Fruit fly (Drosophila melanogaster) whole organism, pupa: Measurements from ENCODE around the gene CG11964.

ENCODE experiments used
- CG10348 ChIP-seq: fragments of 200-800 bp; sonication (Bioruptor generic); IDR thresholded peaks from 2 replicates; pipeline ENCODE4 v1.3.6; 2022; ENCODE audit warnings: missing biosample characterization, missing genetic modification characterization
- CG12605 ChIP-seq: fragments of 200-800 bp; sonication (Bioruptor generic); IDR thresholded peaks from 2 replicates; pipeline ENCODE4 v1.3.6; 2022; ENCODE audit warnings: missing biosample characterization, missing genetic modification characterization
- CG13204 ChIP-seq: fragments of 200-800 bp; sonication (Bioruptor generic); optimal IDR thresholded peaks from 2 replicates; lab custom pipeline; 2018; ENCODE audit warnings: missing biosample characterization, mild to moderate bottlenecking, missing genetic modification characterization, moderate library complexity
- CG14655 ChIP-seq: fragments of 200-800 bp; sonication (Bioruptor generic); optimal IDR thresholded peaks from 3 replicates; lab custom pipeline; 2017; ENCODE audit warnings: mild to moderate bottlenecking, missing biosample characterization, missing genetic modification reagents, missing genetic modification characterization
- CG15710 ChIP-seq: fragments of 200-800 bp; sonication (Bioruptor generic); optimal IDR thresholded peaks from 2 replicates; lab custom pipeline; 2018; ENCODE audit warnings: missing biosample characterization, mild to moderate bottlenecking, missing genetic modification characterization, moderate library complexity
- CG17806 ChIP-seq: fragments of 200-800 bp; sonication (Bioruptor generic); optimal IDR thresholded peaks from 2 replicates; lab custom pipeline; 2018; ENCODE audit warnings: missing biosample characterization, mild to moderate bottlenecking, missing genetic modification characterization, moderate library complexity
- CG32121 ChIP-seq: fragments of 200-800 bp; sonication (Bioruptor generic); IDR thresholded peaks from 2 replicates; pipeline ENCODE4 v1.3.6; 2022; ENCODE audit warnings: missing biosample characterization, missing genetic modification characterization
- CG34367 ChIP-seq: fragments of 200-800 bp; sonication (Bioruptor generic); optimal IDR thresholded peaks from 2 replicates; lab custom pipeline; 2018; ENCODE audit warnings: missing biosample characterization, mild to moderate bottlenecking, missing genetic modification characterization
- CG4496 ChIP-seq: fragments of 200-800 bp; sonication (Bioruptor generic); IDR thresholded peaks from 3 replicates; pipeline ENCODE4 v1.3.6; 2022; ENCODE audit warnings: missing biosample characterization, missing genetic modification characterization
- CG8159 ChIP-seq: fragments of 200-800 bp; sonication (Bioruptor generic); optimal IDR thresholded peaks from 3 replicates; lab custom pipeline; 2018; ENCODE audit warnings: missing biosample characterization, mild to moderate bottlenecking, missing genetic modification characterization, moderate library complexity
- CG8301 ChIP-seq: fragments of 200-800 bp; sonication (Bioruptor generic); optimal IDR thresholded peaks from 2 replicates; lab custom pipeline; 2018; ENCODE audit warnings: missing biosample characterization, mild to moderate bottlenecking, missing genetic modification characterization
- CG9948 ChIP-seq: fragments of 200-800 bp; sonication (Bioruptor generic); optimal IDR thresholded peaks from 2 replicates; lab custom pipeline; 2018; ENCODE audit warnings: missing biosample characterization, mild to moderate bottlenecking, missing genetic modification characterization, moderate library complexity
- D1 ChIP-seq: fragments of 200-800 bp; sonication (Bioruptor generic); optimal IDR thresholded peaks from 2 replicates; lab custom pipeline; 2018; ENCODE audit warnings: missing biosample characterization, mild to moderate bottlenecking, missing genetic modification characterization, moderate library complexity
- EcR ChIP-seq: fragments of 200-800 bp; sonication (Bioruptor generic); optimal IDR thresholded peaks from 3 replicates; lab custom pipeline; 2019; ENCODE audit warnings: missing biosample characterization, missing genetic modification characterization, mild to moderate bottlenecking, moderate library complexity, missing genetic modification reagents
- Ets98B ChIP-seq: fragments of 200-800 bp; sonication (Bioruptor generic); IDR thresholded peaks from 2 replicates; pipeline ENCODE4 v1.3.6; 2022; ENCODE audit warnings: missing biosample characterization, missing genetic modification characterization
- Pif1A ChIP-seq: fragments of 200-800 bp; sonication (Bioruptor generic); optimal IDR thresholded peaks from 3 replicates; lab custom pipeline; 2016; ENCODE audit warnings: missing biosample characterization, missing genetic modification characterization
- Pif1B ChIP-seq: fragments of 200-800 bp; sonication (Bioruptor generic); optimal IDR thresholded peaks from 3 replicates; lab custom pipeline; 2016; ENCODE audit warnings: missing biosample characterization, missing genetic modification characterization
- Snoo ChIP-seq: fragments of 200-800 bp; sonication (Bioruptor generic); optimal IDR thresholded peaks from 3 replicates; lab custom pipeline; 2017; ENCODE audit warnings: missing biosample characterization, mild to moderate bottlenecking, missing genetic modification characterization, inconsistent platforms
- fd96Ca ChIP-seq: fragments of 200-800 bp; sonication (Bioruptor generic); IDR thresholded peaks from 3 replicates; pipeline ENCODE4 v1.3.6; 2022; ENCODE audit warnings: missing biosample characterization, missing genetic modification characterization
- gl ChIP-seq: fragments of 200-800 bp; sonication (Bioruptor generic); optimal IDR thresholded peaks from 2 replicates; lab custom pipeline; 2018; ENCODE audit warnings: missing biosample characterization, mild to moderate bottlenecking, missing genetic modification characterization
- rn ChIP-seq: fragments of 200-800 bp; sonication (Bioruptor generic); IDR thresholded peaks from 2 replicates; pipeline ENCODE4 v1.3.6; 2022; ENCODE audit warnings: missing biosample characterization, missing genetic modification characterization

The CG11964 gene

dm6 chr3R:8956333-8956732, 11.5 kb upstream of the CG11964 start:
- TF ChIP-seq Ets98B (GFP tag; lab: Robert Waterston, UW) (no peak), D1 (tag; lab: Kevin White, UChicago) (no peak), CG4496 (GFP tag; lab: Robert Waterston, UW) (no peak), CG34367 (tag; lab: Kevin White, UChicago) (no peak), CG10348 (no peak), Pif1B (GFP tag; lab: Kevin White, UChicago) (no peak), CG8159 (tag; lab: Kevin White, UChicago) (no peak), CG12605 (GFP tag; lab: Robert Waterston, UW) (no peak), CG15710 (no peak), fd96Ca (GFP tag; lab: Robert Waterston, UW) (no peak), CG9948 (tag; lab: Kevin White, UChicago) (no peak), CG17806 (tag; lab: Kevin White, UChicago) (no peak), CG14655 (GFP tag; lab: Kevin White, UChicago) (no peak), Snoo (tag; lab: Kevin White, UChicago) (no peak), CG32121 (GFP tag; lab: Robert Waterston, UW) (no peak), CG8301 (tag; lab: Kevin White, UChicago) (no peak), gl (tag; lab: Kevin White, UChicago) (no peak), Pif1A (no peak), CG13204 (GFP tag; lab: Kevin White, UChicago) (no peak), EcR (GFP tag; lab: Kevin White, UChicago) (no peak)

DNA sequence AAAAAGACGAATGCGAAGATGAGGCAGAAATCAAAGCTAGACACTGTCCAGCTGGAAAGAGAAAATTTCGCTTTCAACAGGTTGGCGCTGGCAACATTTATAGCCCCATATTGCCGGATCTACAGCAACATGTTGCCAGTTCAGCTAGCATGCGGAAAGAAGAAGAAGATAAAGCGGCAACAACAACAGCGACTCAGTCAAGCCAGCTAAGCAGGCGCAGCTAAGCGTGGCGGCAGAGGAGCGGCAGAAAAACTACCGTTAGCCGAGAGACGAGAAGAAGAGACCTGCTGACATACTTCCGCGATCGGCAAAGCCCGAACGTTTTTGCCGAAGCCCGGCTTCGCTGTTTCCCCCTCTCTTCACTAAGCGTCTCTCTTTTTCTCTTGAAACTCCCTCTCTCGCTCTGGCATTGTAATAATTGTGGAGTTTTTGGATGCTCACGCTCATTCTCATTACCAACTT, 10.6 kb upstream of the CG11964 start:
- no peak for TF ChIP-seq CG10348
- TF ChIP-seq CG4496 (GFP tag; lab: Robert Waterston, UW), result peak; percentile 54; the same call in 1 of the 3 replicates
- TF ChIP-seq CG13204 (GFP tag; lab: Kevin White, UChicago), result peak; percentile 37
- no peak for TF ChIP-seq rn (GFP tag; lab: Robert Waterston, UW)
- no peak for TF ChIP-seq CG14655 (GFP tag; lab: Kevin White, UChicago)
- TF ChIP-seq Snoo (tag; lab: Kevin White, UChicago), result no peak
- TF ChIP-seq Pif1B (GFP tag; lab: Kevin White, UChicago), result no peak
- peak; percentile 34 for TF ChIP-seq EcR (GFP tag; lab: Kevin White, UChicago)
- peak; percentile 43; the same call in 1 of the 2 replicates for TF ChIP-seq Ets98B (GFP tag; lab: Robert Waterston, UW)

- peak; percentile 17 for TF ChIP-seq CG8159 (tag; lab: Kevin White, UChicago)
- peak; percentile 26 for TF ChIP-seq CG8301 (tag; lab: Kevin White, UChicago)
- TF ChIP-seq Pif1B (GFP tag; lab: Kevin White, UChicago), result no peak
Observed at dm6 chr3R:8954515-8955358, 9.9 kb upstream of the CG11964 start.

DNA sequence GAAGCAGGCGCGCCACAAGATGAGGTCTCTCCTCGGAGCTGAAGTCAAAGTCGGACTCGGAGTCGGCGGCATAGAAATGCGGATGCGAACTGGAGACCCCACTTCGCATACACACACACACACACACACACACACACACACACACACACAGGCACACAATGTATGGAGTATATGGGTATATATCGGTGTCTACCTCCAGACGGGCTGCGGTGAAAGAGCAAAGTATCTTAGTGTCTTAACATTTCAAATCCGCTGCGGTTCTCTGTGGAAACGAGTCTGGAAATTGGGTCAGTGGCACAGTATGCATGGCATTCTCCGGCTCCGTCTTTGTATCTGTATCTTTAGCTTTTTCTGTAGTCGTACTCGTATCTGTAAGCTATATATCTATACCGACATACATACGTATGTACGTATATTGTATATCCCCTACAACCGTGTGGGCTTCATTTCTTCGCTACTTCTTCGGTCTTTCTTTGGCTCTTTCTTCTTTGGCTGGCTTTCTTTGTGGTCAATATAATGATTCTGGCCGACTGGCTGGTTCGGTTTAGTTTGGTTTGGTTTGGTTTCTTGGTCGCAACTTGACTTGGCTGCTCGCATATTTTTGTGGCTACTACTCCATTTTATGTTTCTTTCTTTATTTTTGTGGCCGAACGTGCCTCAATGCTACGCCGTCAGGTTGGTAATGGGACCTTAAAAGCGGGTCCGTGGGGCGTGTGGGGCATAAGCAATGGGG, 4.7 kb upstream of the CG11964 start:
- TF ChIP-seq CG12605 (GFP tag; lab: Robert Waterston, UW), result no peak
- TF ChIP-seq CG8301 (tag; lab: Kevin White, UChicago), result no peak
- no peak for TF ChIP-seq CG14655 (GFP tag; lab: Kevin White, UChicago)
- peak; percentile 22 for TF ChIP-seq EcR (GFP tag; lab: Kevin White, UChicago)

DNA sequence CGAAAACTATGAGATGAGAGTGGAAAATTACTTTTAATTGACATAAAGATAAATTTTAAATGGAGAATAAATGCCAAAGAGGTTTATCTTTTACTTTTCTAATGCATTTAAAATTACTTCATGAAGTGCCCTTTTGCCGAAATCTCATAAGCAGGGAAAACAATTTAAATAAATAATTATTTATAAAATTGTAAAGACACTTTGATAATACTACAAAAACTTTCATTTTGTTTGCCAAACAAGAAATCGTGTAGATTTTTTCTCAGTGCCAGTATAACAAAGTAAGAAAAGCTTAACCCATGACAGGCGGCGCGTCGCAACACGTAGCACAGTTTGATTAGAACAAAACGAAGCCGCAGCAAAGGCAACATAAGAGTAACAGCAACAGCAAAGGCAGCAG, 4.0 kb upstream of the CG11964 start:
- TF ChIP-seq Ets98B (GFP tag; lab: Robert Waterston, UW) (no peak; the same call in 1 of the 2 replicates), EcR (GFP tag; lab: Kevin White, UChicago) (no peak), Pif1A (no peak), CG34367 (tag; lab: Kevin White, UChicago) (no peak), CG8159 (tag; lab: Kevin White, UChicago) (no peak), gl (tag; lab: Kevin White, UChicago) (no peak), CG8301 (tag; lab: Kevin White, UChicago) (peak; percentile 49), CG9948 (tag; lab: Kevin White, UChicago) (peak; percentile 9), CG12605 (GFP tag; lab: Robert Waterston, UW) (no peak), CG32121 (GFP tag; lab: Robert Waterston, UW) (no peak), rn (GFP tag; lab: Robert Waterston, UW) (no peak), CG14655 (GFP tag; lab: Kevin White, UChicago) (peak; percentile 43), CG17806 (tag; lab: Kevin White, UChicago) (no peak), CG13204 (GFP tag; lab: Kevin White, UChicago) (no peak)
